Fruit fly (Drosophila melanogaster) whole organism, wandering third instar larva: ENCODE results near the gene BtbVII.
A peak's percentile ranks its signal among the peaks of the same experiment; 100 is the strongest.

ENCODE experiments used
- Abd-B ChIP-seq: fragments of >200 bp; optimal IDR thresholded peaks from 2 replicates; lab custom pipeline; 2017; ENCODE audit warnings: missing biosample characterization, missing genetic modification characterization
- CG32264 ChIP-seq: fragments of 200-800 bp; sonication (Bioruptor generic); optimal IDR thresholded peaks from 2 replicates; lab custom pipeline; 2016; ENCODE audit warnings: missing biosample characterization, missing genetic modification characterization
- CG9705 ChIP-seq: fragments of 200-800 bp; sonication (Bioruptor generic); optimal IDR thresholded peaks from 2 replicates; lab custom pipeline; 2018; ENCODE audit warnings: missing biosample characterization, mild to moderate bottlenecking, missing genetic modification characterization
- CrebA ChIP-seq: fragments of 200-800 bp; sonication (Bioruptor generic); optimal IDR thresholded peaks from 2 replicates; lab custom pipeline; 2016; ENCODE audit warnings: missing biosample characterization, mild to moderate bottlenecking, missing genetic modification characterization, borderline replicate concordance
- Dfd ChIP-seq: fragments of >200 bp; optimal IDR thresholded peaks from 2 replicates; lab custom pipeline; 2017; ENCODE audit warnings: missing biosample characterization, missing genetic modification characterization
- Dif ChIP-seq: fragments of 200-275, 200-300 bp; sonication (Bioruptor generic); optimal IDR thresholded peaks from 2 replicates; lab custom pipeline; 2018; ENCODE audit warnings: missing biosample characterization, missing genetic modification characterization; ENCODE audit not compliant: partially characterized antibody
- GATAd ChIP-seq: sonication (Bioruptor generic); optimal IDR thresholded peaks from 2 replicates; lab custom pipeline; 2016; ENCODE audit warnings: missing biosample characterization, missing genetic modification characterization
- HLH106 ChIP-seq: fragments of 200-800 bp; optimal IDR thresholded peaks from 3 replicates; lab custom pipeline; 2019; ENCODE audit warnings: missing biosample characterization, mild to moderate bottlenecking, missing genetic modification characterization, moderate library complexity
- Hr78 ChIP-seq: fragments of >200 bp; optimal IDR thresholded peaks from 2 replicates; lab custom pipeline; 2017; ENCODE audit warnings: missing biosample characterization, missing genetic modification characterization
- Hr83 ChIP-seq: fragments of 200-300 bp; sonication (Bioruptor generic); optimal IDR thresholded peaks from 2 replicates; lab custom pipeline; 2016; ENCODE audit warnings: missing biosample characterization, mild to moderate bottlenecking, missing genetic modification characterization, moderate library complexity; ENCODE audit not compliant: poor library complexity, severe bottlenecking
- Jra ChIP-seq: sonication (Bioruptor generic); optimal IDR thresholded peaks from 2 replicates; lab custom pipeline; 2016; ENCODE audit warnings: missing biosample characterization, missing genetic modification characterization
- Mio ChIP-seq: sonication (Bioruptor generic); optimal IDR thresholded peaks from 2 replicates; lab custom pipeline; 2016; ENCODE audit warnings: missing biosample characterization, missing genetic modification characterization
- Myc ChIP-seq: fragments of >200 bp; optimal IDR thresholded peaks from 2 replicates; lab custom pipeline; 2017
- N ChIP-seq: fragments of >200 bp; optimal IDR thresholded peaks from 2 replicates; lab custom pipeline; 2018; ENCODE audit warnings: missing biosample characterization, missing external identifiers, missing genetic modification characterization
- OdsH ChIP-seq: fragments of 200-800 bp; sonication (Bioruptor generic); optimal IDR thresholded peaks from 2 replicates; lab custom pipeline; 2016; ENCODE audit warnings: missing biosample characterization, mild to moderate bottlenecking, missing genetic modification characterization
- Rel ChIP-seq, 2 experiments: fragments of 200-800 bp; sonication (Bioruptor generic) in 1 of 2; optimal IDR thresholded peaks; 2 replicates in 1 of 2; 3 replicates in 1 of 2; lab custom pipeline; 2016 to 2019; ENCODE audit warnings: mild to moderate bottlenecking in 2 of 2, missing biosample characterization in 2 of 2, missing genetic modification characterization in 2 of 2, moderate library complexity in 1 of 2
- Sp1 ChIP-seq: fragments of 200-800 bp; sonication (Bioruptor generic); optimal IDR thresholded peaks from 3 replicates; lab custom pipeline; 2019; ENCODE audit warnings: missing biosample characterization, mild to moderate bottlenecking, missing genetic modification characterization, moderate library complexity
- Vsx2 ChIP-seq: fragments of 200-300, 225-300 bp; sonication (Bioruptor generic); optimal IDR thresholded peaks from 2 replicates; lab custom pipeline; 2018; ENCODE audit warnings: missing biosample characterization, missing genetic modification characterization; ENCODE audit not compliant: partially characterized antibody
- br ChIP-seq: fragments of 200-800 bp; sonication (Bioruptor generic); optimal IDR thresholded peaks from 2 replicates; lab custom pipeline; 2016; ENCODE audit warnings: missing biosample characterization, missing genetic modification characterization
- dl ChIP-seq, 2 experiments: fragments of 175-275, 200-275 bp in 1 of 2; fragments of 200-275 bp in 1 of 2; sonication (Bioruptor generic); optimal IDR thresholded peaks; lab custom pipeline; 2018; ENCODE audit warnings: mild to moderate bottlenecking in 2 of 2, missing biosample characterization in 2 of 2, missing genetic modification characterization in 2 of 2, moderate library complexity in 2 of 2; ENCODE audit not compliant: partially characterized antibody in 2 of 2, insufficient read depth in 1 of 2
- dmrt93B ChIP-seq: fragments of 200-800 bp; sonication (Bioruptor generic); optimal IDR thresholded peaks from 2 replicates; lab custom pipeline; 2018; ENCODE audit warnings: missing biosample characterization, mild to moderate bottlenecking, missing genetic modification characterization
- dsf ChIP-seq: sonication (Bioruptor generic); optimal IDR thresholded peaks from 2 replicates; lab custom pipeline; 2016; ENCODE audit warnings: missing biosample characterization, missing genetic modification characterization, borderline replicate concordance
- ey ChIP-seq: fragments of 200-800 bp; sonication (Bioruptor generic); optimal IDR thresholded peaks from 2 replicates; lab custom pipeline; 2016; ENCODE audit warnings: missing biosample characterization, missing genetic modification characterization
- foxo ChIP-seq, 2 experiments: fragments of 200-800 bp; sonication (Bioruptor generic); optimal IDR thresholded peaks; 2 replicates in 1 of 2; 3 replicates in 1 of 2; lab custom pipeline; 2016 to 2017; ENCODE audit warnings: missing biosample characterization in 2 of 2, missing genetic modification characterization in 2 of 2
- fru ChIP-seq: fragments of 200-800 bp; sonication (Bioruptor generic); optimal IDR thresholded peaks from 3 replicates; lab custom pipeline; 2016; ENCODE audit warnings: missing biosample characterization, mild to moderate bottlenecking, missing genetic modification characterization
- h ChIP-seq: fragments of 200-800 bp; sonication (Bioruptor generic); optimal IDR thresholded peaks from 3 replicates; lab custom pipeline; 2016; ENCODE audit warnings: missing biosample characterization, mild to moderate bottlenecking, missing genetic modification characterization
- jim ChIP-seq: fragments of 175-275, 200-325 bp; sonication (Bioruptor generic); optimal IDR thresholded peaks from 2 replicates; lab custom pipeline; 2016; ENCODE audit warnings: missing biosample characterization, mild to moderate bottlenecking, missing genetic modification characterization
- lola ChIP-seq: fragments of >200 bp; optimal IDR thresholded peaks from 2 replicates; lab custom pipeline; 2017; ENCODE audit warnings: missing biosample characterization, missing genetic modification characterization
- pan ChIP-seq: fragments of >200 bp; optimal IDR thresholded peaks from 2 replicates; lab custom pipeline; 2017
- psq ChIP-seq: fragments of 200-800 bp; sonication (Bioruptor generic); optimal IDR thresholded peaks from 3 replicates; lab custom pipeline; 2017; ENCODE audit warnings: missing biosample characterization, mild to moderate bottlenecking, missing genetic modification characterization, moderate library complexity
- rgr ChIP-seq: fragments of 200-800 bp; sonication (Bioruptor generic); optimal IDR thresholded peaks from 3 replicates; lab custom pipeline; 2016; ENCODE audit warnings: missing biosample characterization, mild to moderate bottlenecking, missing genetic modification characterization
- sage ChIP-seq: fragments of 200-800 bp; sonication (Bioruptor generic); optimal IDR thresholded peaks from 2 replicates; lab custom pipeline; 2016; ENCODE audit warnings: missing biosample characterization, mild to moderate bottlenecking, missing genetic modification characterization
- tai ChIP-seq: sonication (Bioruptor generic); optimal IDR thresholded peaks from 2 replicates; lab custom pipeline; 2016; ENCODE audit warnings: missing biosample characterization, missing genetic modification characterization
- usp ChIP-seq: fragments of >200 bp; optimal IDR thresholded peaks from 2 replicates; lab custom pipeline; 2017; ENCODE audit warnings: missing biosample characterization, missing genetic modification characterization

BtbVII gene

dm6 chr3L:3143383-3143962 lies 5.0 kb upstream of the BtbVII start, which contains the start of the genes CG11537 and Alg2:
Gene CG11537, minus strand, starts transcription at chr3L:3143457.
Gene Alg2, plus strand, starts transcription at chr3L:3143808.
- peak; percentile 35 for TF ChIP-seq Myc (lab: Kevin White, UChicago)
- TF ChIP-seq Rel (GFP tag; optimal IDR thresholded peaks at IDR 0.05; lab: Kevin White, UChicago): no peak
- TF ChIP-seq Rel (tag; optimal IDR thresholded peaks at IDR 0.05; lab: Kevin White, UChicago): peak; percentile 4
- TF ChIP-seq rgr (GFP tag; lab: Kevin White, UChicago): peak; percentile 29
- TF ChIP-seq Sp1 (GFP tag; lab: Kevin White, UChicago): peak; percentile 13
- no peak for TF ChIP-seq Hr78 (GFP tag; lab: Kevin White, UChicago)
- peak; percentile 0 for TF ChIP-seq psq (GFP tag; lab: Kevin White, UChicago)
- no peak for TF ChIP-seq Mio
- TF ChIP-seq jim: no peak
- TF ChIP-seq br: no peak
- peak; percentile 22 for TF ChIP-seq HLH106 (tag; lab: Kevin White, UChicago)
- TF ChIP-seq foxo (GFP tag; optimal IDR thresholded peaks at IDR 0.05; lab: Kevin White, UChicago): peak in 1 of 2 experiments; percentile 27
- TF ChIP-seq pan (lab: Kevin White, UChicago): no peak
- no peak for TF ChIP-seq ey (GFP tag; lab: Kevin White, UChicago)

dm6 chr3L:3149060-3149872 lies 820 bp downstream of the BtbVII start:
- no peak for TF ChIP-seq sage (GFP tag; lab: Kevin White, UChicago)
- no peak for TF ChIP-seq tai
- TF ChIP-seq CG32264 (GFP tag; lab: Kevin White, UChicago): no peak
- TF ChIP-seq GATAd (GFP tag; lab: Kevin White, UChicago): no peak
- TF ChIP-seq lola: no peak
- TF ChIP-seq Vsx2 (GFP tag; lab: Kevin White, UChicago): no peak
- no peak for TF ChIP-seq CG9705 (GFP tag; lab: Kevin White, UChicago)
- no peak for TF ChIP-seq Dfd (GFP tag; lab: Kevin White, UChicago)
- TF ChIP-seq fru (GFP tag; lab: Kevin White, UChicago): no peak
- TF ChIP-seq Abd-B (GFP tag; lab: Kevin White, UChicago): no peak
- TF ChIP-seq Rel (GFP tag; optimal IDR thresholded peaks at IDR 0.05; lab: Kevin White, UChicago): no peak
- TF ChIP-seq Rel (tag; optimal IDR thresholded peaks at IDR 0.05; lab: Kevin White, UChicago): peak; percentile 14
- peak; percentile 62 for TF ChIP-seq psq (GFP tag; lab: Kevin White, UChicago)
- TF ChIP-seq rgr (GFP tag; lab: Kevin White, UChicago): no peak
- TF ChIP-seq usp (GFP tag; lab: Kevin White, UChicago): no peak
- peak; percentile 47 for TF ChIP-seq Sp1 (GFP tag; lab: Kevin White, UChicago)
- TF ChIP-seq OdsH (GFP tag; lab: Kevin White, UChicago): no peak
- TF ChIP-seq dsf (GFP tag; lab: Kevin White, UChicago): no peak
- no peak for TF ChIP-seq Hr83 (GFP tag; lab: Kevin White, UChicago)
- no peak for TF ChIP-seq Jra
- TF ChIP-seq HLH106 (tag; lab: Kevin White, UChicago): no peak
- no peak for TF ChIP-seq Mio
- TF ChIP-seq Dif: no peak
- no peak for TF ChIP-seq foxo (GFP tag; optimal IDR thresholded peaks at IDR 0.05; lab: Kevin White, UChicago)
- TF ChIP-seq dl (GFP tag; optimal IDR thresholded peaks at IDR 0.05; lab: Kevin White, UChicago; ENCODE audit: insufficient read depth in 1 of 2, partially characterized antibody in 2 of 2): no peak
- peak; percentile 9 for TF ChIP-seq h (GFP tag; lab: Kevin White, UChicago)
- no peak for TF ChIP-seq N (GFP tag; lab: Kevin White, UChicago)
- no peak for TF ChIP-seq pan (lab: Kevin White, UChicago)
- TF ChIP-seq dmrt93B: no peak

dm6 chr3L:3150376-3150775 lies 1.9 kb downstream of the BtbVII start:
- TF ChIP-seq Dfd (GFP tag; lab: Kevin White, UChicago): peak; percentile 92
- TF ChIP-seq CrebA (GFP tag; lab: Kevin White, UChicago): no peak
